Fruit fly (Drosophila melanogaster): ENCODE data around the gene CG5946.

The CG5946 gene

dm6 chr3L:11833296-11833717 is 11.2 kb upstream of the CG5946 start, which contains the start of gene CycA (continued):
- TF ChIP-seq inv (GFP tag; IDR thresholded peaks at IDR 0.05; ENCODE audit: partially characterized antibody) (peak; percentile 78), Lhr (GFP tag; optimal IDR thresholded peaks at IDR 0.05) (peak; percentile 26), repo (GFP tag; optimal IDR thresholded peaks at IDR 0.05) (no peak), aop (GFP tag; IDR thresholded peaks at IDR 0.05) (no peak), CG10959 (GFP tag; IDR thresholded peaks at IDR 0.05) (no peak), CG33213 (GFP tag; optimal IDR thresholded peaks at IDR 0.05) (peak; percentile 49), maf-S (GFP tag; optimal IDR thresholded peaks at IDR 0.05) (no peak), Rfx (GFP tag; IDR thresholded peaks at IDR 0.05) (no peak), CG17361 (GFP tag; IDR thresholded peaks at IDR 0.05) (no peak), nom (GFP tag; optimal IDR thresholded peaks at IDR 0.05) (no peak), Xbp1 (GFP tag; optimal IDR thresholded peaks at IDR 0.05) (peak; percentile 15), Max (GFP tag; optimal IDR thresholded peaks at IDR 0.05) (peak; percentile 22), D19A (tag; optimal IDR thresholded peaks at IDR 0.05) (peak; percentile 26), zen2 (GFP tag; IDR thresholded peaks at IDR 0.05; ENCODE audit: partially characterized antibody) (peak; percentile 68; the same call in 1 of the 3 replicates), HmgZ (tag; optimal IDR thresholded peaks at IDR 0.05) (peak; percentile 40), CG2889 (GFP tag; IDR thresholded peaks at IDR 0.05) (no peak), Dip2 (GFP tag; IDR thresholded peaks at IDR 0.05) (no peak), CG4707 (GFP tag; optimal IDR thresholded peaks at IDR 0.05) (no peak), ap (GFP tag; IDR thresholded peaks at IDR 0.05) (no peak), CG6654 (GFP tag; optimal IDR thresholded peaks at IDR 0.05) (no peak), sim (GFP tag; IDR thresholded peaks at IDR 0.05) (no peak), Pdp1 (GFP tag; optimal IDR thresholded peaks at IDR 0.05) (no peak), Ssrp (tag; optimal IDR thresholded peaks at IDR 0.05) (no peak), Trl (optimal IDR thresholded peaks at IDR 0.05) (no peak), Trl (GFP tag; optimal IDR thresholded peaks at IDR 0.05) (peak; percentile 7), lov (optimal IDR thresholded peaks at IDR 0.05) (no peak), lov (GFP tag; IDR thresholded peaks at IDR 0.05) (no peak), Xrp1 (GFP tag; IDR thresholded peaks at IDR 0.05) (no peak), CG14050 (GFP tag; IDR thresholded peaks at IDR 0.05) (no peak), CG43689 (GFP tag; IDR thresholded peaks at IDR 0.05) (no peak), sens (GFP tag) (peak; percentile 81), NC2α (GFP tag; optimal IDR thresholded peaks at IDR 0.05) (no peak), ab (GFP tag; optimal IDR thresholded peaks at IDR 0.05) (no peak), CG11456 (GFP tag; IDR thresholded peaks at IDR 0.05) (no peak), Hr78 (GFP tag; optimal IDR thresholded peaks at IDR 0.05) (no peak), Hey (tag; optimal IDR thresholded peaks at IDR 0.05) (no peak), hkb (optimal IDR thresholded peaks at IDR 0.05) (peak; percentile 12), hkb (GFP tag; IDR thresholded peaks at IDR 0.05) (0 out of 2 replicates have a peak, but pooled peaks have one; percentile 13), Antp (GFP tag; optimal IDR thresholded peaks at IDR 0.05) (peak; percentile 19), Ets65A (GFP tag) (peak; percentile 83), tio (GFP tag; optimal IDR thresholded peaks at IDR 0.05) (no peak), esg (GFP tag; conservative IDR thresholded peaks at IDR 0.05) (no peak), CG12299 (tag; optimal IDR thresholded peaks at IDR 0.05) (peak; percentile 32), so (GFP tag; IDR thresholded peaks at IDR 0.05) (no peak), Dad (GFP tag; optimal IDR thresholded peaks at IDR 0.05) (peak; percentile 23), CG10431 (GFP tag; optimal IDR thresholded peaks at IDR 0.05) (no peak), CG31388 (GFP tag; optimal IDR thresholded peaks at IDR 0.05) (no peak), tx (GFP tag; optimal IDR thresholded peaks at IDR 0.05) (no peak), hb (GFP tag; IDR thresholded peaks at IDR 0.05; ENCODE audit: partially characterized antibody) (peak; percentile 76), CG8359 (GFP tag; optimal IDR thresholded peaks at IDR 0.05; ENCODE audit: borderline replicate concordance) (no peak), yki (optimal IDR thresholded peaks at IDR 0.05) (no peak), Doc3 (GFP tag; IDR thresholded peaks at IDR 0.05; ENCODE audit: partially characterized antibody) (peak; percentile 67), CG32767 (GFP tag; IDR thresholded peaks at IDR 0.05) (no peak)

Measured in whole organism, embryonic.